Fruit fly (Drosophila melanogaster) whole organism, embryonic: Measurements from ENCODE around the gene Pmm2.

Source experiments
- Abd-B ChIP-seq: fragments of 200-800 bp; sonication (Bioruptor generic); optimal IDR thresholded peaks from 2 replicates; lab custom pipeline; 2018; ENCODE audit warnings: missing biosample characterization, mild to moderate bottlenecking, missing genetic modification characterization, moderate library complexity
- Awh ChIP-seq: fragments of 200-800 bp; sonication (Bioruptor generic); IDR thresholded peaks from 2 replicates; pipeline ENCODE4, ENCODE4 v1.3.6; 2022; ENCODE audit warnings: missing biosample characterization, missing genetic modification characterization
- CG1024 ChIP-seq: fragments of 200-800 bp; sonication (Bioruptor generic); IDR thresholded peaks from 2 replicates; pipeline ENCODE4 v1.3.6; 2022; ENCODE audit warnings: missing biosample characterization, missing genetic modification characterization
- CG10267 ChIP-seq: fragments of 200-800 bp; sonication (Bioruptor generic); optimal IDR thresholded peaks from 2 replicates; lab custom pipeline; 2018; ENCODE audit warnings: missing biosample characterization, mild to moderate bottlenecking, missing genetic modification characterization, moderate library complexity
- CG10321 ChIP-seq: fragments of 200-800 bp; sonication (Bioruptor generic); IDR thresholded peaks from 2 replicates; pipeline ENCODE4 v1.3.6; 2022; ENCODE audit warnings: missing biosample characterization, missing genetic modification characterization
- CG11695 ChIP-seq: fragments of 200-800 bp; sonication (Bioruptor generic); IDR thresholded peaks from 3 replicates; pipeline ENCODE4 v1.3.6; 2022; ENCODE audit warnings: missing biosample characterization, missing genetic modification characterization
- CG11723 ChIP-seq: fragments of 200-800 bp; sonication (Bioruptor generic); optimal IDR thresholded peaks from 2 replicates; lab custom pipeline; 2017; ENCODE audit warnings: missing biosample characterization, mild to moderate bottlenecking, missing genetic modification characterization
- CG12104 ChIP-seq: fragments of 200-800 bp; sonication (Bioruptor generic); optimal IDR thresholded peaks from 3 replicates; lab custom pipeline; 2016; ENCODE audit warnings: missing biosample characterization, missing genetic modification characterization
- CG12219 ChIP-seq: fragments of 200-800 bp; sonication (Bioruptor generic); optimal IDR thresholded peaks from 3 replicates; lab custom pipeline; 2018; ENCODE audit warnings: missing biosample characterization, mild to moderate bottlenecking, missing genetic modification characterization
- CG14710 ChIP-seq: fragments of 200-800 bp; sonication (Bioruptor generic); optimal IDR thresholded peaks from 3 replicates; lab custom pipeline; 2019; ENCODE audit warnings: missing biosample characterization, mild to moderate bottlenecking, missing genetic modification characterization, moderate library complexity
- CG1603 ChIP-seq: fragments of 200-800 bp; sonication (Bioruptor generic); optimal IDR thresholded peaks from 2 replicates; lab custom pipeline; 2019; ENCODE audit warnings: missing biosample characterization, mild to moderate bottlenecking, missing genetic modification characterization, moderate library complexity
- CG1647 ChIP-seq: fragments of 200-800 bp; sonication (Bioruptor generic); optimal IDR thresholded peaks from 3 replicates; lab custom pipeline; 2016; ENCODE audit warnings: missing biosample characterization, missing genetic modification characterization
- CG16815 ChIP-seq: fragments of 200-800 bp; sonication (Bioruptor generic); optimal IDR thresholded peaks from 3 replicates; lab custom pipeline; 2017; ENCODE audit warnings: missing biosample characterization, mild to moderate bottlenecking, missing genetic modification characterization
- CG2202 ChIP-seq: fragments of 200-800 bp; sonication (Bioruptor generic); optimal IDR thresholded peaks from 2 replicates; lab custom pipeline; 2018; ENCODE audit warnings: missing biosample characterization, mild to moderate bottlenecking, missing genetic modification characterization
- CG2678 ChIP-seq: fragments of 200-800 bp; sonication (Bioruptor generic); optimal IDR thresholded peaks from 3 replicates; lab custom pipeline; 2019; ENCODE audit warnings: missing biosample characterization, mild to moderate bottlenecking, missing genetic modification characterization, moderate library complexity
- CG30403 ChIP-seq: fragments of 200-800 bp; sonication (Bioruptor generic); optimal IDR thresholded peaks from 3 replicates; lab custom pipeline; 2016; ENCODE audit warnings: missing biosample characterization, missing genetic modification characterization
- CG31365 ChIP-seq: fragments of 200-800 bp; sonication (Bioruptor generic); optimal IDR thresholded peaks from 2 replicates; lab custom pipeline; 2018; ENCODE audit warnings: missing biosample characterization, mild to moderate bottlenecking, missing genetic modification characterization
- CG31441 ChIP-seq: fragments of 200-800 bp; sonication (Bioruptor generic); IDR thresholded peaks from 2 replicates; pipeline ENCODE4 v1.3.6; 2022; ENCODE audit warnings: missing biosample characterization, missing genetic modification characterization
- CG32772 ChIP-seq: fragments of 200-800 bp; sonication (Bioruptor generic); IDR thresholded peaks from 2 replicates; pipeline ENCODE4 v1.3.6; 2022; ENCODE audit warnings: missing biosample characterization, missing genetic modification characterization
- CG4282 ChIP-seq: fragments of 200-800 bp; sonication (Bioruptor generic); optimal IDR thresholded peaks from 2 replicates; lab custom pipeline; 2016; ENCODE audit warnings: missing biosample characterization, missing genetic modification characterization
- CG43689 ChIP-seq: fragments of 200-800 bp; sonication (Bioruptor generic); IDR thresholded peaks from 2 replicates; pipeline ENCODE4 v1.3.6; 2022; ENCODE audit warnings: missing biosample characterization, missing genetic modification characterization
- CG4424 ChIP-seq: fragments of 200-800 bp; sonication (Bioruptor generic); optimal IDR thresholded peaks from 3 replicates; lab custom pipeline; 2016; ENCODE audit warnings: missing biosample characterization, missing genetic modification characterization
- CG5245 ChIP-seq: fragments of 200-800 bp; sonication (Bioruptor generic); optimal IDR thresholded peaks from 3 replicates; lab custom pipeline; 2016; ENCODE audit warnings: missing biosample characterization, missing genetic modification characterization
- CG6254 ChIP-seq: fragments of 200-800 bp; sonication (Bioruptor generic); optimal IDR thresholded peaks from 3 replicates; lab custom pipeline; 2017; ENCODE audit warnings: mild to moderate bottlenecking, missing biosample characterization, missing genetic modification reagents, missing genetic modification characterization
- CG7745 ChIP-seq: fragments of 200-800 bp; sonication (Bioruptor generic); optimal IDR thresholded peaks from 2 replicates; lab custom pipeline; 2018; ENCODE audit warnings: missing biosample characterization, mild to moderate bottlenecking, missing genetic modification characterization, moderate library complexity
- CG7987 ChIP-seq: fragments of 200-800 bp; sonication (Bioruptor generic); optimal IDR thresholded peaks from 2 replicates; lab custom pipeline; 2018; ENCODE audit warnings: missing biosample characterization, mild to moderate bottlenecking, missing genetic modification characterization, moderate library complexity
- CG8944 ChIP-seq: fragments of 200-800 bp; sonication (Bioruptor generic); optimal IDR thresholded peaks from 3 replicates; lab custom pipeline; 2016; ENCODE audit warnings: missing biosample characterization, missing genetic modification characterization
- CG9932 ChIP-seq: fragments of 200-800 bp; sonication (Bioruptor generic); IDR thresholded peaks from 2 replicates; pipeline ENCODE4 v1.3.6; 2022; ENCODE audit warnings: missing biosample characterization, missing genetic modification characterization
- CrebB ChIP-seq: fragments of 200-800 bp; sonication (Bioruptor generic); optimal IDR thresholded peaks from 3 replicates; lab custom pipeline; 2018; ENCODE audit warnings: missing biosample characterization, mild to moderate bottlenecking, missing genetic modification characterization
- Dfd ChIP-seq, 2 experiments: fragments of >200 bp; optimal IDR thresholded peaks; 2 replicates each; lab custom pipeline; 2017; ENCODE audit warnings: missing biosample characterization in 2 of 2, missing genetic modification characterization in 2 of 2
- Dref ChIP-seq: fragments of 200-800 bp; sonication (Bioruptor generic); IDR thresholded peaks from 2 replicates; pipeline ENCODE4 v1.3.6; 2022; ENCODE audit warnings: missing biosample characterization, missing genetic modification characterization
- Ets65A ChIP-seq: fragments of 200-800 bp; sonication (Bioruptor generic); peaks from one replicate; lab custom pipeline; 2016; ENCODE audit warnings: missing biosample characterization, missing genetic modification characterization
- Gug ChIP-seq: fragments of 200-800 bp; sonication (Bioruptor generic); IDR thresholded peaks from 4 replicates; pipeline ENCODE4 v1.3.6; 2022; ENCODE audit warnings: missing biosample characterization, missing genetic modification characterization
- Hey ChIP-seq: fragments of 200-800 bp; sonication (Bioruptor generic); optimal IDR thresholded peaks from 3 replicates; lab custom pipeline; 2018; ENCODE audit warnings: missing biosample characterization, mild to moderate bottlenecking, missing genetic modification characterization
- Opbp ChIP-seq: fragments of 200-800 bp; sonication (Bioruptor generic); IDR thresholded peaks from 3 replicates; pipeline ENCODE4 v1.3.6; 2022; ENCODE audit warnings: missing biosample characterization, missing genetic modification characterization; ENCODE audit not compliant: partially characterized antibody
- Poxn ChIP-seq: fragments of 200-800 bp; sonication (Bioruptor generic); IDR thresholded peaks from 2 replicates; pipeline ENCODE4 v1.3.6; 2022; ENCODE audit warnings: missing biosample characterization, missing genetic modification characterization
- amos ChIP-seq: fragments of 200-800 bp; sonication (Bioruptor generic); IDR thresholded peaks from 2 replicates; pipeline ENCODE4 v1.3.6; 2022; ENCODE audit warnings: missing biosample characterization, missing genetic modification characterization; ENCODE audit not compliant: partially characterized antibody
- ewg ChIP-seq: fragments of 200-800 bp; sonication (Bioruptor generic); optimal IDR thresholded peaks from 3 replicates; lab custom pipeline; 2017; ENCODE audit warnings: mild to moderate bottlenecking, missing biosample characterization, missing genetic modification reagents, missing genetic modification characterization
- exex ChIP-seq: fragments of 200-800 bp; sonication (Bioruptor generic); optimal IDR thresholded peaks from 4 replicates; lab custom pipeline; 2018; ENCODE audit warnings: missing biosample characterization, mild to moderate bottlenecking, missing genetic modification characterization, moderate library complexity
- gce ChIP-seq: fragments of 200-800 bp; sonication (Bioruptor generic); IDR thresholded peaks from 3 replicates; pipeline ENCODE4 v1.3.6; 2022; ENCODE audit warnings: missing biosample characterization, missing genetic modification characterization
- gcm2 ChIP-seq: fragments of 200-800 bp; sonication (Bioruptor generic); optimal IDR thresholded peaks from 2 replicates; lab custom pipeline; 2016; ENCODE audit warnings: missing biosample characterization, missing genetic modification characterization
- gt ChIP-seq: fragments of 200-800 bp; sonication (Bioruptor generic); IDR thresholded peaks from 2 replicates; pipeline ENCODE4 v1.3.6; 2022; ENCODE audit warnings: missing biosample characterization, missing genetic modification characterization
- lab ChIP-seq: fragments of 200-800 bp; sonication (Bioruptor generic); optimal IDR thresholded peaks from 3 replicates; lab custom pipeline; 2017; ENCODE audit warnings: missing biosample characterization, missing genetic modification characterization, mild to moderate bottlenecking, moderate library complexity, missing genetic modification reagents
- lbe ChIP-seq: fragments of 200-800 bp; sonication (Bioruptor generic); optimal IDR thresholded peaks from 2 replicates; lab custom pipeline; 2016; ENCODE audit warnings: missing biosample characterization, mild to moderate bottlenecking, missing genetic modification characterization
- lola ChIP-seq, 3 experiments: fragments of >200 bp in 2 of 3; fragments of 200-800 bp in 1 of 3; sonication (Bioruptor generic) in 1 of 3; optimal IDR thresholded peaks; 2 replicates each; lab custom pipeline; 2017 to 2019; ENCODE audit warnings: missing biosample characterization in 3 of 3, missing genetic modification characterization in 3 of 3, mild to moderate bottlenecking in 1 of 3, moderate library complexity in 1 of 3
- nerfin-1 ChIP-seq: fragments of 200-800 bp; sonication (Bioruptor generic); optimal IDR thresholded peaks from 3 replicates; lab custom pipeline; 2019; ENCODE audit warnings: missing biosample characterization, mild to moderate bottlenecking, missing genetic modification characterization, moderate library complexity
- nom ChIP-seq: fragments of 200-800 bp; sonication (Bioruptor generic); optimal IDR thresholded peaks from 2 replicates; lab custom pipeline; 2017; ENCODE audit warnings: missing biosample characterization, missing genetic modification characterization, mild to moderate bottlenecking, moderate library complexity, missing genetic modification reagents
- oc ChIP-seq: fragments of 200-800 bp; sonication (Bioruptor generic); optimal IDR thresholded peaks from 2 replicates; lab custom pipeline; 2018; ENCODE audit warnings: missing biosample characterization, mild to moderate bottlenecking, missing genetic modification characterization, moderate library complexity
- so ChIP-seq: fragments of 200-800 bp; sonication (Bioruptor generic); IDR thresholded peaks from 3 replicates; pipeline ENCODE4 v1.3.6; 2022; ENCODE audit warnings: missing biosample characterization, missing genetic modification characterization
- sug ChIP-seq: fragments of 200-800 bp; optimal IDR thresholded peaks from 2 replicates; lab custom pipeline; 2019; ENCODE audit warnings: missing biosample characterization, mild to moderate bottlenecking, missing genetic modification characterization, moderate library complexity
- vnd ChIP-seq: fragments of 200-800 bp; sonication (Bioruptor generic); IDR thresholded peaks from 3 replicates; pipeline ENCODE4 v1.3.6; 2022; ENCODE audit warnings: missing biosample characterization, missing genetic modification characterization; ENCODE audit not compliant: partially characterized antibody

Gene Pmm2

DNA sequence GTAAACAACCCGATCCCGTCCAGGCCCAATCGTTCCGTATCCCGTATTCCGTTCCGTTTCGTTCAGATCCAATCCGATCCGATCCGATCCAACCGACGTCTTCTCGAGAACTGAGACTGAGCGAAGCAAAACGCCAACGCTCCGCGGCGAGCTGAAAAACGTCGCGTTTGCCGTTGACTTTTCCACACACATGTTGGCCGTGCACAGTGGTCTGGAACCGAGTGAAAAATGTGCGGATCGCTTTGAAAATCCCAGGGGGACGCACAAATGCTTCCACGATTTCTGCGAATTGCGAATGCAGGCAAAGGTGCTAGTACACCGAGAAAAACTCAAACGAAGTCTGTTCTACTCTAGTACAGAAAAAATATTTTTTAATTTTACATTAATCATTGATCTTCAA is 49.4 kb upstream of the Pmm2 start, which contains the start of gene CG10663 (continued):
- TF ChIP-seq CG10321 (no peak), Dfd (GFP tag; optimal IDR thresholded peaks at IDR 0.05; lab: Kevin White, UChicago) (no peak), so (peak; percentile 34; the same call in 1 of the 3 replicates), nerfin-1 (tag; lab: Kevin White, UChicago) (no peak), oc (tag; lab: Kevin White, UChicago) (no peak), CG8944 (no peak), CG2202 (tag; lab: Kevin White, UChicago) (peak; percentile 3), CG7745 (tag; lab: Kevin White, UChicago) (no peak), CG31365 (tag; lab: Kevin White, UChicago) (no peak), CG4282 (GFP tag; lab: Kevin White, UChicago) (peak; percentile 83), exex (tag; lab: Kevin White, UChicago) (no peak), CG9932 (GFP tag; lab: Robert Waterston, UW) (no peak), amos (GFP tag; lab: Robert Waterston, UW) (no peak; the same call in 1 of the 2 replicates), CG32772 (GFP tag; lab: Robert Waterston, UW) (no peak), lola (GFP tag; optimal IDR thresholded peaks at IDR 0.05; lab: Kevin White, UChicago) (no peak), CG2678 (peak; percentile 9), CG11695 (GFP tag; lab: Robert Waterston, UW) (peak; percentile 43; the same call in 1 of the 3 replicates), CG10267 (tag; lab: Kevin White, UChicago) (no peak), CG6254 (GFP tag; lab: Kevin White, UChicago) (peak; percentile 13), CG4424 (no peak), CG5245 (GFP tag; lab: Kevin White, UChicago) (no peak), Poxn (GFP tag; lab: Robert Waterston, UW) (no peak), Hey (tag; lab: Kevin White, UChicago) (no peak), gt (GFP tag; lab: Robert Waterston, UW) (no peak), CG14710 (tag; lab: Kevin White, UChicago) (no peak), CG1603 (peak; percentile 36), lbe (no peak), CG16815 (GFP tag; lab: Kevin White, UChicago) (no peak), vnd (GFP tag; lab: Robert Waterston, UW) (no peak), CG7987 (GFP tag; lab: Kevin White, UChicago) (no peak), gce (GFP tag; lab: Robert Waterston, UW) (no peak), CG30403 (GFP tag; lab: Kevin White, UChicago) (no peak), CG11723 (GFP tag; lab: Kevin White, UChicago) (peak; percentile 33), CG12219 (GFP tag; lab: Kevin White, UChicago) (no peak), nom (GFP tag; lab: Kevin White, UChicago) (no peak), Abd-B (GFP tag; lab: Kevin White, UChicago) (no peak), ewg (GFP tag; lab: Kevin White, UChicago) (no peak), Ets65A (no peak), CG1024 (GFP tag; lab: Robert Waterston, UW) (0 out of 2 replicates have a peak, but pooled peaks have one; percentile 16), CG43689 (GFP tag; lab: Robert Waterston, UW) (no peak), CG12104 (GFP tag; lab: Kevin White, UChicago) (no peak), Dref (GFP tag; lab: Robert Waterston, UW) (no peak), Awh (no peak), gcm2 (GFP tag; lab: Kevin White, UChicago) (no peak), sug (tag; lab: Kevin White, UChicago) (no peak), CrebB (no peak), Gug (no peak), CG31441 (GFP tag; lab: Robert Waterston, UW) (no peak), CG1647 (GFP tag; lab: Kevin White, UChicago) (no peak), lab (GFP tag; lab: Kevin White, UChicago) (no peak), Opbp (GFP tag; lab: Robert Waterston, UW) (0 out of 3 replicates have a peak, but pooled peaks have one; percentile 24)
